Fruit fly (Drosophila melanogaster): ENCODE data around the gene CG1578.

DNA sequence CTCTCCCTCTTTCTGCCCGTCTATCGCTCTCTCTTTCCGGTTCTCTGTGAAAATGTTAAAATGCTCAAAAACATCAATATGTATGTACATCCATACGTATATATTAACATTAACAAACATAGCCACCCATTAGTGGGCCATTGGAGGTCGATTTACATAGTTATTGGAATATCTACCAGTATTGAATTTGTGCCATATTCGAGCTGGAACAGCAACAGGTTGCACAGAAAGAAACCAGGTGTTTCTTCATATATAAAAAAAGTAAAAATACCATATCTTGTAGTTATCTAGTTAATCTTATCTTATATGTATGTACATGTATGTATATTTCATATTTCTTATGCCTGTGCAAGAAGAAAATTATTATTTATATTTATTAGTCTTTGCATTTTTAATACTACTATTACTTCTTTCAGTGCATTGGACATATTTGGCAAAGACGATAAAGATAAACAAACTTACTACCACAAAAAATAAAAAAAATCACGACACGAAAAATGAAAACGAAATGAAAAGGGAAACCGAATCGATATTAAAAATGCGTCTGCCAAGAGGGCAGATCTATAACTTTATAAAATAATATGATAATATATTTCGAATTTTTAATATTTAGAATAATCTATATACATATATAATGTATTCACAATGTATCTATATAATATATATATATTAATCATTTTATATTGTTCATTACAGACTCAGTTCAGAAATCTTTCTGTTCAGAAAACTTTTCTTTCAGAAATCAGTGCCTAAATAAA, 32.3 kb upstream of the CG1578 start:
- TF ChIP-seq psq (GFP tag; optimal IDR thresholded peaks at IDR 0.05) (no peak), Dfd (GFP tag; optimal IDR thresholded peaks at IDR 0.05) (no peak), dsf (GFP tag; optimal IDR thresholded peaks at IDR 0.05; ENCODE audit: borderline replicate concordance) (no peak), woc (GFP tag; optimal IDR thresholded peaks at IDR 0.05) (no peak), Vsx2 (GFP tag; optimal IDR thresholded peaks at IDR 0.05; ENCODE audit: partially characterized antibody) (no peak), Sp1 (GFP tag; optimal IDR thresholded peaks at IDR 0.05) (no peak)

All from whole organism, wandering third instar larva.